Fruit fly (Drosophila melanogaster) whole organism, adult: ENCODE measurements around the gene hiro.

Experiments used
- CG7045 ChIP-seq: fragments of 200-800 bp; sonication (Bioruptor generic); optimal IDR thresholded peaks from 2 replicates; lab custom pipeline; 2017; ENCODE audit warnings: missing biosample characterization, mild to moderate bottlenecking, missing genetic modification characterization
- CG7101 ChIP-seq: fragments of 200-800 bp; sonication (Bioruptor generic); optimal IDR thresholded peaks from 2 replicates; lab custom pipeline; 2018; ENCODE audit warnings: missing biosample characterization, mild to moderate bottlenecking, missing genetic modification characterization, moderate library complexity
- Clk ChIP-seq: fragments of 200-800 bp; sonication (Bioruptor generic); optimal IDR thresholded peaks from 2 replicates; lab custom pipeline; 2017; ENCODE audit warnings: missing biosample characterization, missing genetic modification characterization
- Mnt ChIP-seq: fragments of 200-800 bp; sonication (Bioruptor generic); optimal IDR thresholded peaks from 2 replicates; lab custom pipeline; 2016; ENCODE audit warnings: missing biosample characterization, mild to moderate bottlenecking, missing genetic modification characterization
- bab1 ChIP-seq: fragments of 200-800 bp; sonication (Bioruptor generic); optimal IDR thresholded peaks from 3 replicates; lab custom pipeline; 2019; ENCODE audit warnings: missing biosample characterization, mild to moderate bottlenecking, missing genetic modification characterization, moderate library complexity

DNA sequence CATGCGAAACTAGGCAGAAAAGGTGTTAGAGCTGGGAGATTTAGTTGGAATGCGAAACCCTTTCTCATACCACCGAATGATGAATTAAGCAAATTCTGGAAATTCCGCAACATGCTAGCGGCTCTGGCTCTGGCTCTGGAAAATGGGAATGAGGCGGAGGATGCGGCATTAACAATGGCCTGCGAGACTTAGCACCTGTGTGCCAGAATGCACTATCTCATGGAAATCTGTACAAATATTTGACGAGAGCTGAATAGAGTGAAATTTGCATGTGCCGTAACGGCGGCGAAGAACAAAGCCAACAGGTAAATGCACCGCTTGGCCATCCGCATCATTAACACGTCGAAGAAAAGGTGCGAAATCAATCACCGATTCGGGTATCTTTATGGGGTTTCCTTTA lies 47.6 kb upstream of the hiro start:
- no peak for TF ChIP-seq Mnt
- no peak for TF ChIP-seq CG7045 (GFP tag; lab: Kevin White, UChicago)
- no peak for TF ChIP-seq Clk
- no peak for TF ChIP-seq CG7101 (tag; lab: Kevin White, UChicago)
- no peak for TF ChIP-seq bab1 (GFP tag; lab: Kevin White, UChicago)
